Worm (Caenorhabditis elegans): ENCODE measurements around the gene K07F5.17.
"Not testable (repeated sequence)": the region's sequence is repeated elsewhere in the genome, so short reads cannot be mapped to it uniquely, and the experiment has no call there.

The K07F5.17 gene

DNA sequence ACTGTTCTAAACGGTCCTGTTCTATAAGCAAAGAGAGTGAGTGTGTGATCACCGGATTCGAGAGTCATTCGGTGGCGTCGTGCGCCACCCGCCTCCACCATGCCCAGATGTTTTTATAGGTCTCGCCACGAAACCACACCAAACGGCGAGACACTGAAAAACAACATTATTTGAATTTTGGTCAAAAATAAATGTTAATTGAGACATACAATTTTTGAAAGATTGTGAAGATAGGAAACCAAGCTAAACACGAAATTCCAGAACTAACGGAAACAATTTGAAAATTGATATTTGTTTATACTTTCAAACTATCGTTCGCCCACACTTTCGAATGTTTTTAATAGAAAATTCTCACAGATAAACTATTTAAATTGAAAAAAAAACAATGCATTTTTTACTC is 17.7 kb upstream of the K07F5.17 start, which contains the start of gene catp-6:
Gene catp-6, minus strand, starts transcription at position 101 of the 400 bp plus-strand sequence.
- TF ChIP-seq dao-5 (tag; optimal IDR thresholded peaks at IDR 0.05) (no peak), him-1 (tag; optimal IDR thresholded peaks at IDR 0.05) (no peak), W03F9.2 (tag; optimal IDR thresholded peaks at IDR 0.05) (no peak)

DNA sequence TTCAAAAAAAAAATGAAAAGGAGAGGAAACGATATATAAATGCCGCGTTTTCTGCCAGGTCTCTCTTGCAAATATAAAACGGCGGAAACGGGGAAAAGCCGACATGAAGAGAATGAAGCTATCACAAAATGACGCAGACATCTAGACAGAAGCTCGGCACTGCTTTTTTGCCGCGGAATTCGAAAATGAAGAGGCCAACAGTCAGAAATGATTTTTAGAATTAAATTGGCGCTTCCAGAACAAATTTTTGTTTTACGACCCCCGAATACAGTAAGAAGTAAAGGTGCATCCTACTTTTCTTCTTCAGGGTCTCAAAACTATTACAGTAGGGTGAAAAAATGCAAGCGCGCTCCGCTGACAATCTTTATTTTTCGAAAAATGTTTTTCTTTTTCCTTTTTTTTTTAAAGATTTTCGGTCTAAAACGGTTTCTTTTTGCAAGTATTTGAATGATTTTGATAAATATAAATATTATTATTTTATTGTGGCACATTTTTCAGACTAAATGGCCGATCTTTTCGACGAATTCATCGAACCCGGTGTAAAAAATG is 16.9 kb upstream of the K07F5.17 start, which contains the start of gene mtr-4:
Gene mtr-4, plus strand, starts transcription at position 499 of the 549 bp plus-strand sequence.
- TF ChIP-seq him-1 (tag; optimal IDR thresholded peaks at IDR 0.05) (no peak), dao-5 (tag; optimal IDR thresholded peaks at IDR 0.05) (no peak), W03F9.2 (tag; optimal IDR thresholded peaks at IDR 0.05) (peak; percentile 48)

DNA sequence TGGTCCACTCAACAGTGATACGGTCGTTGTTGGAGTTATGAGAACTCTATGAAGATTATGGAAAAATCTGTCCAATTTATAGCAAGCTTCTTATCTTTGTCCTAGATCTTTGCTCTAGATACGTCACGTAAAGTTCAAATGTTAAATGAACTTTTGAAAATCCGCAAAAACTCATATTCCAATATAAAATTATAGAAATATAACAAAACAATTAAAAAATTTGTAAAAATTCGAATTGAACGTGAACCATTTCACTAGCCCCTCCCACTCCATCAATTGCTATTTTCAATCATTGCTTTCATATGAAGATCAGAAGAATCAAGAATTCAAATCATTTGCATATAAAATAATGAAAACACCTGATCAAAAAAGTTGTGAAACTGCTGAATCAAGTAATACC is 9.6 kb upstream of the K07F5.17 start, which contains the start of gene kin-21:
Gene kin-21, plus strand, starts transcription at position 301 of the 400 bp plus-strand sequence.
- no peak for TF ChIP-seq W03F9.2 (tag; optimal IDR thresholded peaks at IDR 0.05)
- TF ChIP-seq dao-5 (tag; optimal IDR thresholded peaks at IDR 0.05) = no peak
- no peak for TF ChIP-seq him-1 (tag; optimal IDR thresholded peaks at IDR 0.05)

DNA sequence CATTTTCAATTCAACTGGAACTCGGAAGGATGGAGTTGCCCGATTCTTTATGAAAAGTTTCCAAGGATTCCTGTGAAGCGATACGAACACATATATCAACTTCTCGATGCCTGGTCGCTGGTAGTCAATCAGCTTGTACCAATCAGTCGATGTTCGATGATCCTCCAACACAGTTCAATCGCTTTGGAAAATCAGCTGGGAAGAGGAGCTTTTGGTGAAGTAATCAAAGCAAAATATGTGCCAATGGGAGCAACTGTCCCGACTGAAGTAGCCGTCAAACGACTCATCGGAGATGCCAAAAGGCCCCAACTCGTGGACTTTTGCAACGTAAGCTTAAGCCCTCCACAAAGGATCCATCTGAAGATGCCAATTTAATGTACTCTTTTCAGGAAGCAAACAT is 8.8 kb upstream of the K07F5.17 start:
- TF ChIP-seq W03F9.2 (tag; optimal IDR thresholded peaks at IDR 0.05) (no peak), dao-5 (tag; optimal IDR thresholded peaks at IDR 0.05) (no peak), him-1 (tag; optimal IDR thresholded peaks at IDR 0.05) (no peak)

DNA sequence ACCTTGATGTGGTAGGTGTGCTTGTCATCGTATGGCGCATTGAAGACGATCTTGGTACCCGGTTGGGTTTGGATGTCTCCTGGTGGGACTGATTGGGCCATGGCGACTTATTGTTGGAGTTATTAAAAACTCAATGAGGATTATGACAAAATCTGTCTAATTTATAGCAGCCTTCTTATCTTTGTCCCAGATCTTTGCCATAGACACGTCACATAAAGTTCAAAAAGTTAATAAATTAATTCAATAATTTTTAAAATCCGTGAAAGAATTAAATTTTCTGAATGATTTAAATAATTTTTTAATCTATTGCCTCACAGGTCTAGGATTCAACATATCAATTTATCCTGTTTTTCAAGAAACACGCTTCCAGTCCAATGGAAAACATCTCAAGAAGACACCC is 5.9 kb upstream of the K07F5.17 start, which contains the start of gene msp-81:
Gene msp-81, minus strand, starts transcription at position 101 of the 400 bp plus-strand sequence.
- no peak for TF ChIP-seq him-1 (tag; optimal IDR thresholded peaks at IDR 0.05)
- TF ChIP-seq dao-5 (tag; optimal IDR thresholded peaks at IDR 0.05) = no peak
- no peak for TF ChIP-seq W03F9.2 (tag; optimal IDR thresholded peaks at IDR 0.05)

DNA sequence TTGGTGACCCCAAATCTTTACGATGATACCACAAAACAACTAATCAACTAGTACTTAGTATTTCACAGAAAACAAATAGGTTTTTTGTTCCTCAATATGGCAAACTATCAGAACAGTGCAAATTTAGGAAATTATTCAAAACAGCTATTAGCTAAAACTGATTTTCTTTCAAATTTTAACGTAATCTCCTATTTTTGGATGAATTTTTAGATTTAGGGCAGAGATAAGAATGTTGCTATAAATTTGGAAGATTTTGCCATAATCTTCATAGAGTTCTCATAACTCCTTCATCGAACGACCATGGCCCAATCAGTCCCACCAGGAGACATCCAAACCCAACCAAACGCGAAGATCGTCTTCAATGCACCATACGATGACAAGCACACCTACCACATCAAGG is 4.8 kb upstream of the K07F5.17 start, which contains the start of gene msp-10:
Gene msp-10, plus strand, starts transcription at position 301 of the 400 bp plus-strand sequence.
- not testable (repeated sequence) for TF ChIP-seq him-1, dao-5, W03F9.2 (tag; optimal IDR thresholded peaks at IDR 0.05)

DNA sequence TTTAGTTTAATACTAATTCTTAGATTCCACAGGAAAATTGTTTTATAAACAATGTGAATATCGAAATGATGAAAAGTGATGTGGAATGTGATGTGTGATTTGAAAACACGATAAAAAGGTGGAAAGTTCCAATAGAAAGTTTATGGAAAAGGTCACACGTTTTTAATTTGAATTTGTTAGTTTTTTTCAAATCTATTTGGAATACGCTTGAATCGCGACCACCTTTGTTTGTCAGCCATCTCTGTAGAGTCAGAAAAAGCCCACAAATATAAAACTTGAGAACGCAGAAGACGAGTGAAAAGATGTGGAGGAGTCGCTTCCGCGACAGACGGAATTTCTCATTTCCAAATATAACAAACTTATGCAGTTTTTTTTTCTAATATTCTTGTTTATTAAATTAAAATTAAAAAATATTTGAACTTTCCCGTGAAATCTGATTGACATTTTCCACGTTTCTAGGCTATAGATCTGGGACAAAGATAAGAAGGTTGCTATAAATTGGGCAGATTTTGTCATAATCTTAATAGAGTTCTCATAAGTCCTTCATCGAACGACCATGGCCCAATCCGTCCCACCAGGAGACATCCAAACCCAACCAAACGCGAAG is 1.1 kb upstream of the K07F5.17 start, which contains the start of the genes kin-24 and msp-56:
Gene kin-24, minus strand, starts transcription at position 101 of the 607 bp plus-strand sequence.
Gene msp-56, plus strand, starts transcription at position 557 of the 607 bp plus-strand sequence.
- TF ChIP-seq dao-5 (tag; optimal IDR thresholded peaks at IDR 0.05) = no peak
- no peak for TF ChIP-seq W03F9.2 (tag; optimal IDR thresholded peaks at IDR 0.05)
- no peak for TF ChIP-seq him-1 (tag; optimal IDR thresholded peaks at IDR 0.05)

DNA sequence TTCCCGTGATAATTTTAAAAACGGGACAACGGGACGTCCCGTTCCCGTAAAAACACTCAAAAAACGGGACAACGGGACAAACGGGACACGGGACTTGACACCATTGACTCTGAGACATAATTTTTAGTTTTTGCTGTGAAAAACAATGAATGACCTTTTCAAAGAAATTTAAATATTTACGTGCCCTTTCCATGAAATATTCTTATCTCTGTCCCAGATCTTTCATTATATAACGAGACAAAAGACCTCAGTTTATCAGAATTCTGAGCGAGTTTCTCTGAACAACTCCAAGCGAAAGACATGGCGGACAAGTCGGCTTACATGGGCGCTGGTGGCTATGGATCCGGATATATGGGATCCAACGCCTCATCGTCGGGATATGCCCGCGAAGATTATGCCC is 1.6 kb downstream of the K07F5.17 start, which contains the start of gene nspd-2:
Gene nspd-2, plus strand, starts transcription at position 301 of the 400 bp plus-strand sequence.
- TF ChIP-seq W03F9.2 (tag; optimal IDR thresholded peaks at IDR 0.05) (no peak), him-1 (tag; optimal IDR thresholded peaks at IDR 0.05) (no peak), dao-5 (tag; optimal IDR thresholded peaks at IDR 0.05) (no peak)

DNA sequence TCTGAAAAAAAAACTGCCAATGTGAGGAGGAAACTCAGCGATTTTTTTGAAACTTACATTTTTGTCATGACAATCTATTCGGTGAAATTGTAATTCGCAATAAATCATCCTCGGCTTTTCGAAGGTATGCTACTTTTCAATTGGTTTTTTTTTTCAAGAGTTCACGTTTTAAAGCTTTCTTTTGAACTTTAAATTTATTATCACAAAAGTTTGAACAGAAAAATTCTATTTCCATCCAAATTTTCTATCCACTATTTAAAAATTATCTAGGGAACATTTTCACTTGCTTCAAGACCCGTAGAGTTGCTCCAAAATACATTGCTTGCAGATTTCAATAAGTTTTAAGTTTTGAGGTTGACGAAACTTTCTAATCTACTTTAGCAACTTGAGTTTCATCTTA is 4.4 kb downstream of the K07F5.17 start, which contains the start of gene K07F5.6:
Gene K07F5.6, minus strand, starts transcription at position 101 of the 400 bp plus-strand sequence.
- TF ChIP-seq him-1 (tag; optimal IDR thresholded peaks at IDR 0.05) (no peak), W03F9.2 (tag; optimal IDR thresholded peaks at IDR 0.05) (no peak), dao-5 (tag; optimal IDR thresholded peaks at IDR 0.05) (no peak)

DNA sequence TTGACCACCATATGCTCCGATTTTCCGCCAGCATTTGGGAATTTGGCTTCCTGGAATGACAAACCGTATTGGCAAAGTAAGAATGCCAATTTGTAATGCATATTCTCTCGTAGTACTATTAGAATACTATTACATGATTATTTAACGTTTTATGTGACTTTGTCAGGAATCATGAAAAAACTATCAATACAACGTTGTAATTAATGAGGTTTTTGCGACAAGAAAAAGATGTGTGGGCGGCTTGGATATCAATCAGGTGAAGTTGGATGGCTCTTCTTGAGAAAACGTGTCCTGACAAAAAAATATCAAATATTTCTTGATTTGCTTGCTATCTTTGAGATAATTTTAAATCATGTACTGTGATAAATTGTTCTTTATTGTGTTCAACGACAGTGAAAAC is 5.9 kb downstream of the K07F5.17 start, which contains the start of gene K07F5.7:
Gene K07F5.7, minus strand, starts transcription at position 101 of the 400 bp plus-strand sequence.
- TF ChIP-seq W03F9.2 (tag; optimal IDR thresholded peaks at IDR 0.05) (no peak), him-1 (tag; optimal IDR thresholded peaks at IDR 0.05) (no peak), dao-5 (tag; optimal IDR thresholded peaks at IDR 0.05) (no peak)

DNA sequence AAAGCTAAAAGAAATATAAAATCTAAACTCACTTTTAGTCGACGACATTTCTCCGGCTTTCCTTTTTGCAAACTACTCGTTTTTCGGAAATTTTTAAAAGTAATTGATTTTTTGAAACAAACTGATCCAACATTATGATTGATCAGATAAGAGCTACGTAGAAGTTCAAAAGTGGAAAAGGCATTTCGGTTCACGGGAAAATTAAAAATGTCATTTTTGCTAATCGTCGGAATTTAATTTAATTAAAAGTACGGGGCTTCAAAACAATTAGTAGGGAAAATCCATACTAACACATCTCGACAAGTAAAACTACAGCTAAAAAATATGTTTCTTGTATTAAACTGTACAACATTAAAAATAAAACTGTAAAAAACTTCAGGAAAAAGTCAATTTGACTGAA is 7.5 kb downstream of the K07F5.17 start, which contains the start of gene K07F5.8:
Gene K07F5.8, minus strand, starts transcription at position 101 of the 400 bp plus-strand sequence.
- TF ChIP-seq W03F9.2 (tag; optimal IDR thresholded peaks at IDR 0.05) (no peak), dao-5 (tag; optimal IDR thresholded peaks at IDR 0.05) (no peak), him-1 (tag; optimal IDR thresholded peaks at IDR 0.05) (no peak)

DNA sequence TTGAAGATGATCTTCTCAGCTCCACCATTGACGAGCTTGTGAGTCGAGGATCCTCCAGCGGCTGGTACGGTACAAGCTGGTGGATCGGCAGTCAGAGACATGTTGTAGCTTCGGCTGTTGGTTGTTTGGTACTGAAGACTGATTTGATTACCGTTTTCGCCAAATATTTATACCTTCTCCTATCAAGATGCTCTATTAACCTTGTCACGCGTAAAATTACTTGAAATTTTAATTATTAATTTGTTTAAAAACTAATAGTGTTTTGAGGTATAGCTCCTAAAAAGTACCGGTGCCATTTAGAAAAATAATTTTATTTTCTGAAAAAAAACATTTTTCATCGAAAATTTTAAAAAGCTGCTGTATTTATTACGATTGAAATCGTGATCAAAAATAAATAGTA is 8.8 kb downstream of the K07F5.17 start, which contains the start of gene ssp-10:
Gene ssp-10, minus strand, starts transcription at position 101 of the 400 bp plus-strand sequence.
- TF ChIP-seq W03F9.2 (tag; optimal IDR thresholded peaks at IDR 0.05) = no peak

DNA sequence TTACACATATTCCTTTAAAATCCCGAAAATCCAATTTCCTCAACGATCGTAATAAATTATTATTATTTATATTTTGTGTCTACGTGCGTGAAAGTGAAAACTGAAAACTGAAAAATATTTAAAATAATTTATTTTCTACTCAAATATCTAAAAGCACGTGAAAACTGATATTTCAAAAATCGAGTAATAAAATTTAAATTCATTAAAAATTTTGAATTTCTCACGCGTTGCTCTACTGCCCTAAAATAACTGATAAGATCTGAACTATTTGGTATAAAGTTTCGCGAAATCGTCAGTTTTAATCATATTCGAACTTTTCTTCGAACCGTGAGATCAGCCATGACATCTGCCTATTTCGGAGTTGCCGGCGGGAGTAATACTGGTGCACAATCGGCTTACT is 10.1 kb downstream of the K07F5.17 start, which contains the start of gene ssq-1:
Gene ssq-1, plus strand, starts transcription at position 301 of the 400 bp plus-strand sequence.
- TF ChIP-seq dao-5 (tag; optimal IDR thresholded peaks at IDR 0.05) (no peak), W03F9.2 (tag; optimal IDR thresholded peaks at IDR 0.05) (no peak), him-1 (tag; optimal IDR thresholded peaks at IDR 0.05) (no peak)
